Fruit fly (Drosophila melanogaster) whole organism, wandering third instar larva: ENCODE results near the gene CG1324.
A peak's percentile ranks its signal among the peaks of the same experiment; 100 is the strongest.

Experiments used
- Vsx2 ChIP-seq: fragments of 200-300, 225-300 bp; sonication (Bioruptor generic); optimal IDR thresholded peaks from 2 replicates; lab custom pipeline; 2018; ENCODE audit warnings: missing biosample characterization, missing genetic modification characterization; ENCODE audit not compliant: partially characterized antibody
- br ChIP-seq: fragments of 200-800 bp; sonication (Bioruptor generic); optimal IDR thresholded peaks from 2 replicates; lab custom pipeline; 2016; ENCODE audit warnings: missing biosample characterization, missing genetic modification characterization

- TF ChIP-seq br (peak; percentile 46), Vsx2 (GFP tag; lab: Kevin White, UChicago) (no peak)
These were observed 24.7 kb upstream of the CG1324 start for dm6 chrX:20760444-20760843.
